Fruit fly (Drosophila melanogaster): ENCODE measurements around the gene CG6696.

DNA sequence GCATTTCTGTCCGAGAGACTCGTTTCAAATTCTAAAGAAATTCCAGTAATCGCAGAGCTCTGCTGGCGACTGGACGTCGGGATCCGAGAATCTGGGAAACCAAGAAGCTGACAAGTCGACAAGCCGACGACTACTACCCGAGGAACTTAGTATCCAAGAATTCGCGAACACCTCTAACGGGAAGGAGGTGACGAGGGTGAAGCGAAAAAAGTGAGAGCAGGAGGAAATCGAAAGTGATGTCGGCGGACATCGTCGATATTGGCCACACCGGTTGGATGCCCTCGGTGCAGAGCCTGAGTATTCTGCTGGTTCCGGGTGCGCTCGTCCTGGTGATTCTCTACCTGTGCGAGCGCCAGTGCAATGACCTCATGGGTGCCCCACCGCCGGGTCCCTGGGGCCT lies 23.8 kb upstream of the CG6696 start, which contains the start of gene phtm:
- TF ChIP-seq rn (GFP tag; IDR thresholded peaks at IDR 0.05), result no peak
- no peak for TF ChIP-seq CG14655 (GFP tag; optimal IDR thresholded peaks at IDR 0.05)
- TF ChIP-seq CG10348 (GFP tag; IDR thresholded peaks at IDR 0.05), result no peak
- TF ChIP-seq gl (tag; optimal IDR thresholded peaks at IDR 0.05), result no peak
- no peak for TF ChIP-seq Snoo (tag; optimal IDR thresholded peaks at IDR 0.05)
- TF ChIP-seq CG8301 (tag; optimal IDR thresholded peaks at IDR 0.05), result no peak
- TF ChIP-seq D1 (tag; optimal IDR thresholded peaks at IDR 0.05), result no peak
- TF ChIP-seq CG4496 (GFP tag; IDR thresholded peaks at IDR 0.05), result no peak

Data from whole organism, pupa.